Worm (Caenorhabditis elegans) whole organism, L1 larva: ENCODE results near the gene ymel-1.
A peak's percentile ranks its signal among the peaks of the same experiment; 100 is the strongest.

Experiments
- C04F5.9 ChIP-seq: sonication (generic microtip); optimal IDR thresholded peaks from 2 replicates; lab custom pipeline; 2016; ENCODE audit warnings: missing genetic modification characterization, missing compliant biosample characterization
- C16A3.4 ChIP-seq: fragments of 150-350 bp; optimal IDR thresholded peaks from 2 replicates; lab custom pipeline; 2014; ENCODE audit warnings: missing biosample characterization, missing genetic modification characterization
- C34B4.2 ChIP-seq: sonication (generic microtip); optimal IDR thresholded peaks from 2 replicates; lab custom pipeline; 2017; ENCODE audit warnings: mild to moderate bottlenecking, missing genetic modification characterization, missing compliant biosample characterization
- F16B12.6 ChIP-seq: fragments of 150-350 bp; optimal IDR thresholded peaks from 2 replicates; lab custom pipeline; 2014; ENCODE audit warnings: missing biosample characterization, missing genetic modification characterization
- Y116A8C.19 ChIP-seq: sonication (generic microtip); optimal IDR thresholded peaks from 2 replicates; lab custom pipeline; 2016; ENCODE audit warnings: missing compliant biosample characterization, missing genetic modification characterization, borderline replicate concordance
- aha-1 ChIP-seq: fragments of 150-350 bp; optimal IDR thresholded peaks from 2 replicates; lab custom pipeline; 2014; ENCODE audit warnings: missing biosample characterization, missing genetic modification characterization
- alr-1 ChIP-seq: fragments of 200-800 bp; sonication (Bioruptor generic); optimal IDR thresholded peaks from 2 replicates; lab custom pipeline; 2018; ENCODE audit warnings: borderline replicate concordance, mild to moderate bottlenecking, missing genetic modification characterization, missing compliant biosample characterization
- aly-2 ChIP-seq: fragments of 150-350 bp; optimal IDR thresholded peaks from 2 replicates; lab custom pipeline; 2014; ENCODE audit warnings: missing biosample characterization, missing genetic modification characterization
- ceh-82 ChIP-seq, 3 experiments: fragments of 150-350 bp in 1 of 3; sonication (generic microtip) in 2 of 3; optimal IDR thresholded peaks; 2 replicates each; lab custom pipeline; 2014 to 2017; ENCODE audit warnings: missing biosample characterization in 3 of 3, missing genetic modification characterization in 3 of 3
- ces-1 ChIP-seq: fragments of 150-350 bp; optimal IDR thresholded peaks from 2 replicates; lab custom pipeline; 2014; ENCODE audit warnings: missing biosample characterization, missing genetic modification reagents, missing genetic modification characterization
- dsc-1 ChIP-seq: sonication (generic microtip); optimal IDR thresholded peaks from 2 replicates; lab custom pipeline; 2016; ENCODE audit warnings: mild to moderate bottlenecking, missing genetic modification characterization, missing compliant biosample characterization
- efl-1 ChIP-seq, 4 experiments: fragments of 150-350 bp; optimal IDR thresholded peaks in 3 of 4; peaks in 1 of 4; 1 replicate in 1 of 4; 2 replicates in 3 of 4; lab custom pipeline; 2014; ENCODE audit warnings: missing biosample characterization in 2 of 4, missing genetic modification characterization in 2 of 4, missing genetic modification reagents in 2 of 4
- efl-3 ChIP-seq: fragments of 200-800 bp; sonication (Bioruptor generic); optimal IDR thresholded peaks from 2 replicates; lab custom pipeline; 2018; ENCODE audit warnings: mild to moderate bottlenecking, missing genetic modification characterization, missing compliant biosample characterization
- egl-13 ChIP-seq: sonication (generic microtip); optimal IDR thresholded peaks from 2 replicates; lab custom pipeline; 2016; ENCODE audit warnings: missing genotype, missing genetic modification reagents, missing genetic modification characterization, missing compliant biosample characterization
- elt-2 ChIP-seq: sonication (generic microtip); optimal IDR thresholded peaks from 2 replicates; lab custom pipeline; 2016; ENCODE audit warnings: missing genetic modification characterization, mild to moderate bottlenecking, inconsistent platforms, missing compliant biosample characterization, missing genetic modification reagents
- ets-5 ChIP-seq: fragments of 200-800 bp; sonication (Bioruptor generic); IDR thresholded peaks from 2 replicates; pipeline ENCODE4 v1.3.6; 2022; ENCODE audit warnings: missing genetic modification characterization, missing compliant biosample characterization
- fkh-10 ChIP-seq: sonication (generic microtip); optimal IDR thresholded peaks from 2 replicates; lab custom pipeline; 2017; ENCODE audit warnings: missing biosample characterization, missing genetic modification reagents, missing genetic modification characterization
- fkh-4 ChIP-seq: sonication (generic microtip); optimal IDR thresholded peaks from 2 replicates; lab custom pipeline; 2016; ENCODE audit warnings: missing compliant biosample characterization, missing genetic modification characterization, borderline replicate concordance
- grh-1 ChIP-seq: fragments of 200-800 bp; sonication (Bioruptor generic); IDR thresholded peaks from 2 replicates; pipeline ENCODE4 v1.3.6; 2022; ENCODE audit warnings: missing genetic modification reagents, missing genetic modification characterization, missing compliant biosample characterization
- isw-1 ChIP-seq: fragments of 200-800 bp; sonication (Bioruptor generic); IDR thresholded peaks from 2 replicates; pipeline ENCODE4 v1.3.6; 2022; ENCODE audit warnings: missing genetic modification characterization, missing compliant biosample characterization
- jun-1 ChIP-seq: fragments of 150-350 bp; optimal IDR thresholded peaks from 2 replicates; lab custom pipeline; 2014; ENCODE audit warnings: missing biosample characterization, missing genetic modification reagents, missing genetic modification characterization
- lin-14 ChIP-seq: fragments of 200-800 bp; sonication (Bioruptor generic); optimal IDR thresholded peaks from 2 replicates; lab custom pipeline; 2018; ENCODE audit warnings: mild to moderate bottlenecking, missing genetic modification characterization, moderate library complexity, missing compliant biosample characterization
- lin-15B ChIP-seq: fragments of 150-350 bp; sonication (generic microtip); optimal IDR thresholded peaks from 3 replicates; lab custom pipeline; 2014; ENCODE audit warnings: missing biosample characterization, missing genetic modification characterization
- lin-35 ChIP-seq, 2 experiments: fragments of 150-350 bp; optimal IDR thresholded peaks; 2 replicates each; lab custom pipeline; 2014; ENCODE audit warnings: missing biosample characterization in 2 of 2, missing genetic modification characterization in 2 of 2, missing genetic modification reagents in 2 of 2
- lin-39 ChIP-seq: fragments of 150-350 bp; optimal IDR thresholded peaks from 2 replicates; lab custom pipeline; 2014; ENCODE audit warnings: missing biosample characterization, missing genetic modification reagents, missing genetic modification characterization
- lir-3 ChIP-seq: sonication (generic microtip); optimal IDR thresholded peaks from 2 replicates; lab custom pipeline; 2016; ENCODE audit warnings: mild to moderate bottlenecking, missing genetic modification characterization, moderate library complexity, missing compliant biosample characterization; ENCODE audit not compliant: poor library complexity
- mef-2 ChIP-seq: fragments of 150-350 bp; optimal IDR thresholded peaks from 2 replicates; lab custom pipeline; 2014; ENCODE audit warnings: missing biosample characterization, missing genetic modification characterization
- nhr-11 ChIP-seq: fragments of 150-350 bp; optimal IDR thresholded peaks from 2 replicates; lab custom pipeline; 2014; ENCODE audit warnings: missing biosample characterization, missing genetic modification characterization
- nhr-12 ChIP-seq: sonication (generic microtip); optimal IDR thresholded peaks from 2 replicates; lab custom pipeline; 2017; ENCODE audit warnings: missing biosample characterization, missing genetic modification characterization
- nhr-20 ChIP-seq: sonication (generic microtip); optimal IDR thresholded peaks from 2 replicates; lab custom pipeline; 2016; ENCODE audit warnings: mild to moderate bottlenecking, missing genetic modification characterization, missing compliant biosample characterization
- nhr-28 ChIP-seq: fragments of 150-350 bp; optimal IDR thresholded peaks from 2 replicates; lab custom pipeline; 2014; ENCODE audit warnings: missing biosample characterization, missing genetic modification characterization
- nhr-71 ChIP-seq: sonication (generic microtip); optimal IDR thresholded peaks from 2 replicates; lab custom pipeline; 2016; ENCODE audit warnings: mild to moderate bottlenecking, missing genetic modification characterization, moderate library complexity, missing compliant biosample characterization
- pag-3 ChIP-seq: sonication (generic microtip); optimal IDR thresholded peaks from 2 replicates; lab custom pipeline; 2017; ENCODE audit warnings: missing genetic modification characterization, mild to moderate bottlenecking, missing compliant biosample characterization, antibody characterized with exemption, borderline replicate concordance; ENCODE audit not compliant: insufficient read depth
- pax-3 ChIP-seq: fragments of 200-800 bp; sonication (Bioruptor generic); optimal IDR thresholded peaks from 2 replicates; lab custom pipeline; 2018; ENCODE audit warnings: mild to moderate bottlenecking, missing genetic modification characterization, moderate library complexity, missing compliant biosample characterization
- rnt-1 ChIP-seq: sonication (generic microtip); optimal IDR thresholded peaks from 2 replicates; lab custom pipeline; 2016; ENCODE audit warnings: mild to moderate bottlenecking, missing genetic modification characterization, moderate library complexity, missing compliant biosample characterization
- skn-1 ChIP-seq: fragments of 150-350 bp; optimal IDR thresholded peaks from 2 replicates; lab custom pipeline; 2014; ENCODE audit warnings: missing biosample characterization, missing genetic modification characterization
- snu-23 ChIP-seq: sonication (generic microtip); optimal IDR thresholded peaks from 2 replicates; lab custom pipeline; 2016; ENCODE audit warnings: missing genetic modification characterization, missing compliant biosample characterization
- sox-4 ChIP-seq: sonication (generic microtip); optimal IDR thresholded peaks from 2 replicates; lab custom pipeline; 2016; ENCODE audit warnings: missing genetic modification characterization, missing compliant biosample characterization
- sptf-1 ChIP-seq: fragments of 150-350 bp; optimal IDR thresholded peaks from 2 replicates; lab custom pipeline; 2014; ENCODE audit warnings: missing biosample characterization, missing genetic modification characterization
- sup-37 ChIP-seq: fragments of 200-800 bp; sonication (Bioruptor generic); optimal IDR thresholded peaks from 2 replicates; lab custom pipeline; 2018; ENCODE audit warnings: mild to moderate bottlenecking, missing genetic modification characterization, missing compliant biosample characterization
- swsn-7 ChIP-seq: sonication (generic microtip); optimal IDR thresholded peaks from 2 replicates; lab custom pipeline; 2016; ENCODE audit warnings: missing genetic modification characterization, missing compliant biosample characterization
- tlp-1 ChIP-seq: fragments of 150-350 bp; optimal IDR thresholded peaks from 2 replicates; lab custom pipeline; 2014; ENCODE audit warnings: missing biosample characterization, missing genetic modification characterization
- unc-130 ChIP-seq: fragments of 150-350 bp; optimal IDR thresholded peaks from 2 replicates; lab custom pipeline; 2017; ENCODE audit warnings: missing biosample characterization, missing genetic modification characterization, inconsistent platforms
- unc-98 ChIP-seq: fragments of 200-800 bp; sonication (Bioruptor generic); IDR thresholded peaks from 2 replicates; pipeline ENCODE4 v1.3.6; 2022; ENCODE audit warnings: missing genetic modification characterization, missing compliant biosample characterization
- ztf-11 ChIP-seq, 2 experiments: sonication (generic microtip); optimal IDR thresholded peaks; 2 replicates each; lab custom pipeline; 2016 to 2017; ENCODE audit warnings: missing genetic modification characterization in 2 of 2, missing biosample characterization in 1 of 2, missing compliant biosample characterization in 1 of 2

ymel-1 gene

ce11 chrIII:10376041-10376440 is 39.9 kb upstream of the ymel-1 start:
- TF ChIP-seq nhr-11 = no peak
- no peak for TF ChIP-seq pax-3 (tag; lab: Kevin White, UChicago)
- TF ChIP-seq elt-2 (tag; lab: Kevin White, UChicago) = peak; percentile 20
- TF ChIP-seq tlp-1 (tag; lab: Kevin White, UChicago) = no peak
- no peak for TF ChIP-seq Y116A8C.19 (tag; lab: Kevin White, UChicago)
- no peak for TF ChIP-seq rnt-1
- TF ChIP-seq, all 84 proteins: peak for 1

- TF ChIP-seq C16A3.4 (tag; lab: Kevin White, UChicago) (no peak), C34B4.2 (no peak), sox-4 (no peak), ces-1 (GFP tag; lab: Kevin White, UChicago) (no peak), lin-14 (GFP tag; lab: Kevin White, UChicago) (no peak), elt-2 (tag; lab: Kevin White, UChicago) (peak; percentile 20), aly-2 (no peak)
- TF ChIP-seq, all 84 proteins: peak for 1
These were observed 37.0 kb upstream of the ymel-1 start for ce11 chrIII:10378899-10379298.

ce11 chrIII:10379632-10380031 is 36.3 kb upstream of the ymel-1 start:
- TF ChIP-seq unc-98 (GFP tag; lab: Robert Waterston, UW) (no peak), efl-1 (optimal IDR thresholded peaks at IDR 0.05; lab: Kevin White, UChicago) (peak in 1 of 2 experiments; percentile 21), efl-1 (GFP tag; optimal IDR thresholded peaks at IDR 0.05 in 1 of 2; lab: Kevin White, UChicago) (peak in 1 of 2 experiments; percentile 5), lin-14 (GFP tag; lab: Kevin White, UChicago) (peak; percentile 71), rnt-1 (peak; percentile 0)

ce11 chrIII:10380640-10381039 is 35.3 kb upstream of the ymel-1 start:
- no peak for TF ChIP-seq aha-1 (tag; lab: Kevin White, UChicago)
- TF ChIP-seq swsn-7 (tag; lab: Kevin White, UChicago) = peak; percentile 16
- TF ChIP-seq nhr-20 (tag; lab: Kevin White, UChicago) = no peak
- no peak for TF ChIP-seq rnt-1
- TF ChIP-seq egl-13 (tag; lab: Kevin White, UChicago) = no peak
- TF ChIP-seq sptf-1 (tag; lab: Kevin White, UChicago) = no peak
- TF ChIP-seq sup-37 (GFP tag; lab: Kevin White, UChicago) = no peak
- TF ChIP-seq efl-1 (optimal IDR thresholded peaks at IDR 0.05; lab: Kevin White, UChicago) = peak; percentile 30 to 38
- peak; percentile 17 to 85 for TF ChIP-seq efl-1 (GFP tag; optimal IDR thresholded peaks at IDR 0.05 in 1 of 2; lab: Kevin White, UChicago)
- no peak for TF ChIP-seq tlp-1 (tag; lab: Kevin White, UChicago)
- peak; percentile 62 for TF ChIP-seq lin-14 (GFP tag; lab: Kevin White, UChicago)
- no peak for TF ChIP-seq C04F5.9 (tag; lab: Kevin White, UChicago)
- no peak for TF ChIP-seq ets-5
- no peak for TF ChIP-seq F16B12.6 (tag; lab: Kevin White, UChicago)
- peak in 1 of 3 experiments; percentile 9 for TF ChIP-seq ceh-82 (tag; optimal IDR thresholded peaks at IDR 0.05; lab: Kevin White, UChicago)
- TF ChIP-seq ztf-11 (tag; optimal IDR thresholded peaks at IDR 0.05; lab: Kevin White, UChicago) = no peak
- no peak for TF ChIP-seq C16A3.4 (tag; lab: Kevin White, UChicago)
- no peak for TF ChIP-seq nhr-12 (tag; lab: Kevin White, UChicago)
- TF ChIP-seq isw-1 (GFP tag; lab: Robert Waterston, UW) = no peak
- TF ChIP-seq mef-2 (tag; lab: Kevin White, UChicago) = no peak
- no peak for TF ChIP-seq pag-3
- peak in 1 of 2 experiments; percentile 11 for TF ChIP-seq lin-35 (GFP tag; optimal IDR thresholded peaks at IDR 0.05; lab: Kevin White, UChicago)
- TF ChIP-seq grh-1 (GFP tag; lab: Robert Waterston, UW) = no peak
- TF ChIP-seq dsc-1 (tag; lab: Kevin White, UChicago) = no peak
- TF ChIP-seq lin-15B (tag; lab: Kevin White, UChicago) = no peak
- TF ChIP-seq nhr-28 (tag; lab: Kevin White, UChicago) = no peak
- no peak for TF ChIP-seq efl-3
- no peak for TF ChIP-seq unc-130
- no peak for TF ChIP-seq lir-3 (tag; lab: Kevin White, UChicago)
- TF ChIP-seq sox-4 = no peak
- no peak for TF ChIP-seq fkh-10 (GFP tag; lab: Kevin White, UChicago)
- no peak for TF ChIP-seq nhr-71
- TF ChIP-seq snu-23 = peak; percentile 23
- TF ChIP-seq lin-39 (tag; lab: Kevin White, UChicago) = no peak
- TF ChIP-seq skn-1 (tag; lab: Kevin White, UChicago) = no peak
- TF ChIP-seq fkh-4 (tag; lab: Kevin White, UChicago) = no peak
- TF ChIP-seq elt-2 (tag; lab: Kevin White, UChicago) = no peak
- TF ChIP-seq jun-1 (tag; lab: Kevin White, UChicago) = no peak
- TF ChIP-seq alr-1 (tag; lab: Kevin White, UChicago) = no peak
